Fruit fly (Drosophila melanogaster) whole organism, pupa: ENCODE data around the gene Fer3.
A peak's percentile ranks its signal among the peaks of the same experiment; 100 is the strongest.

Source experiments
- CG10348 ChIP-seq: fragments of 200-800 bp; sonication (Bioruptor generic); IDR thresholded peaks from 2 replicates; pipeline ENCODE4 v1.3.6; 2022; ENCODE audit warnings: missing biosample characterization, missing genetic modification characterization
- CG12605 ChIP-seq: fragments of 200-800 bp; sonication (Bioruptor generic); IDR thresholded peaks from 2 replicates; pipeline ENCODE4 v1.3.6; 2022; ENCODE audit warnings: missing biosample characterization, missing genetic modification characterization
- CG13204 ChIP-seq: fragments of 200-800 bp; sonication (Bioruptor generic); optimal IDR thresholded peaks from 2 replicates; lab custom pipeline; 2018; ENCODE audit warnings: missing biosample characterization, mild to moderate bottlenecking, missing genetic modification characterization, moderate library complexity
- CG14655 ChIP-seq: fragments of 200-800 bp; sonication (Bioruptor generic); optimal IDR thresholded peaks from 3 replicates; lab custom pipeline; 2017; ENCODE audit warnings: mild to moderate bottlenecking, missing biosample characterization, missing genetic modification reagents, missing genetic modification characterization
- CG15710 ChIP-seq: fragments of 200-800 bp; sonication (Bioruptor generic); optimal IDR thresholded peaks from 2 replicates; lab custom pipeline; 2018; ENCODE audit warnings: missing biosample characterization, mild to moderate bottlenecking, missing genetic modification characterization, moderate library complexity
- CG17806 ChIP-seq: fragments of 200-800 bp; sonication (Bioruptor generic); optimal IDR thresholded peaks from 2 replicates; lab custom pipeline; 2018; ENCODE audit warnings: missing biosample characterization, mild to moderate bottlenecking, missing genetic modification characterization, moderate library complexity
- CG32121 ChIP-seq: fragments of 200-800 bp; sonication (Bioruptor generic); IDR thresholded peaks from 2 replicates; pipeline ENCODE4 v1.3.6; 2022; ENCODE audit warnings: missing biosample characterization, missing genetic modification characterization
- CG34367 ChIP-seq: fragments of 200-800 bp; sonication (Bioruptor generic); optimal IDR thresholded peaks from 2 replicates; lab custom pipeline; 2018; ENCODE audit warnings: missing biosample characterization, mild to moderate bottlenecking, missing genetic modification characterization
- CG4496 ChIP-seq: fragments of 200-800 bp; sonication (Bioruptor generic); IDR thresholded peaks from 3 replicates; pipeline ENCODE4 v1.3.6; 2022; ENCODE audit warnings: missing biosample characterization, missing genetic modification characterization
- CG8159 ChIP-seq: fragments of 200-800 bp; sonication (Bioruptor generic); optimal IDR thresholded peaks from 3 replicates; lab custom pipeline; 2018; ENCODE audit warnings: missing biosample characterization, mild to moderate bottlenecking, missing genetic modification characterization, moderate library complexity
- CG8301 ChIP-seq: fragments of 200-800 bp; sonication (Bioruptor generic); optimal IDR thresholded peaks from 2 replicates; lab custom pipeline; 2018; ENCODE audit warnings: missing biosample characterization, mild to moderate bottlenecking, missing genetic modification characterization
- CG9948 ChIP-seq: fragments of 200-800 bp; sonication (Bioruptor generic); optimal IDR thresholded peaks from 2 replicates; lab custom pipeline; 2018; ENCODE audit warnings: missing biosample characterization, mild to moderate bottlenecking, missing genetic modification characterization, moderate library complexity
- D1 ChIP-seq: fragments of 200-800 bp; sonication (Bioruptor generic); optimal IDR thresholded peaks from 2 replicates; lab custom pipeline; 2018; ENCODE audit warnings: missing biosample characterization, mild to moderate bottlenecking, missing genetic modification characterization, moderate library complexity
- EcR ChIP-seq: fragments of 200-800 bp; sonication (Bioruptor generic); optimal IDR thresholded peaks from 3 replicates; lab custom pipeline; 2019; ENCODE audit warnings: missing biosample characterization, missing genetic modification characterization, mild to moderate bottlenecking, moderate library complexity, missing genetic modification reagents
- Ets98B ChIP-seq: fragments of 200-800 bp; sonication (Bioruptor generic); IDR thresholded peaks from 2 replicates; pipeline ENCODE4 v1.3.6; 2022; ENCODE audit warnings: missing biosample characterization, missing genetic modification characterization
- Pif1A ChIP-seq: fragments of 200-800 bp; sonication (Bioruptor generic); optimal IDR thresholded peaks from 3 replicates; lab custom pipeline; 2016; ENCODE audit warnings: missing biosample characterization, missing genetic modification characterization
- Pif1B ChIP-seq: fragments of 200-800 bp; sonication (Bioruptor generic); optimal IDR thresholded peaks from 3 replicates; lab custom pipeline; 2016; ENCODE audit warnings: missing biosample characterization, missing genetic modification characterization
- Snoo ChIP-seq: fragments of 200-800 bp; sonication (Bioruptor generic); optimal IDR thresholded peaks from 3 replicates; lab custom pipeline; 2017; ENCODE audit warnings: missing biosample characterization, mild to moderate bottlenecking, missing genetic modification characterization, inconsistent platforms
- fd96Ca ChIP-seq: fragments of 200-800 bp; sonication (Bioruptor generic); IDR thresholded peaks from 3 replicates; pipeline ENCODE4 v1.3.6; 2022; ENCODE audit warnings: missing biosample characterization, missing genetic modification characterization
- gl ChIP-seq: fragments of 200-800 bp; sonication (Bioruptor generic); optimal IDR thresholded peaks from 2 replicates; lab custom pipeline; 2018; ENCODE audit warnings: missing biosample characterization, mild to moderate bottlenecking, missing genetic modification characterization
- rn ChIP-seq: fragments of 200-800 bp; sonication (Bioruptor generic); IDR thresholded peaks from 2 replicates; pipeline ENCODE4 v1.3.6; 2022; ENCODE audit warnings: missing biosample characterization, missing genetic modification characterization

The Fer3 gene

dm6 chr3R:11671784-11672183 is 22.3 kb downstream of the Fer3 start:
- TF ChIP-seq CG9948 (tag; lab: Kevin White, UChicago) (peak; percentile 18), CG8159 (tag; lab: Kevin White, UChicago) (peak; percentile 50), D1 (tag; lab: Kevin White, UChicago) (no peak), CG32121 (GFP tag; lab: Robert Waterston, UW) (no peak), CG14655 (GFP tag; lab: Kevin White, UChicago) (no peak), CG4496 (GFP tag; lab: Robert Waterston, UW) (0 out of 3 replicates have a peak, but pooled peaks have one; percentile 29), CG17806 (tag; lab: Kevin White, UChicago) (peak; percentile 29), CG15710 (tag; lab: Kevin White, UChicago) (peak; percentile 24), CG8301 (tag; lab: Kevin White, UChicago) (peak; percentile 22)

- no peak for TF ChIP-seq Snoo
Measured at dm6 chr3R:11670888-11671287, 23.2 kb downstream of the Fer3 start.

dm6 chr3R:11669954-11670347 is 24.2 kb downstream of the Fer3 start:
- peak; percentile 97 for TF ChIP-seq CG12605
- no peak for TF ChIP-seq CG15710 (tag; lab: Kevin White, UChicago)
- TF ChIP-seq, all 21 proteins: peak for 1

- TF ChIP-seq CG32121 (GFP tag; lab: Robert Waterston, UW) (no peak), EcR (peak; percentile 44)
Measured at dm6 chr3R:11669017-11669953, 24.8 kb downstream of the Fer3 start.

- TF ChIP-seq CG17806 (tag; lab: Kevin White, UChicago) (no peak), Pif1A (peak; percentile 12), CG8159 (tag; lab: Kevin White, UChicago) (no peak), Ets98B (GFP tag; lab: Robert Waterston, UW) (no peak), EcR (no peak)
Measured at dm6 chr3R:11665925-11666687, 28.0 kb downstream of the Fer3 start.

- no peak for TF ChIP-seq CG12605
- TF ChIP-seq CG15710 (tag; lab: Kevin White, UChicago): no peak
- TF ChIP-seq CG4496 (GFP tag; lab: Robert Waterston, UW): no peak
- no peak for TF ChIP-seq CG10348
- TF ChIP-seq rn: no peak
- no peak for TF ChIP-seq fd96Ca
- TF ChIP-seq CG13204 (GFP tag; lab: Kevin White, UChicago): no peak
- TF ChIP-seq Pif1B (GFP tag; lab: Kevin White, UChicago): no peak
- TF ChIP-seq gl: no peak
- TF ChIP-seq EcR: no peak
- TF ChIP-seq Ets98B (GFP tag; lab: Robert Waterston, UW): no peak
- TF ChIP-seq CG17806 (tag; lab: Kevin White, UChicago): no peak
- no peak for TF ChIP-seq CG9948 (tag; lab: Kevin White, UChicago)
- no peak for TF ChIP-seq Snoo
- peak; percentile 38 for TF ChIP-seq D1 (tag; lab: Kevin White, UChicago)
- no peak for TF ChIP-seq CG14655 (GFP tag; lab: Kevin White, UChicago)
- TF ChIP-seq CG32121 (GFP tag; lab: Robert Waterston, UW): 0 out of 2 replicates have a peak, but pooled peaks have one; percentile 2
- TF ChIP-seq Pif1A: no peak
- TF ChIP-seq, all 21 proteins: peak for 2
Measured at dm6 chr3R:11665508-11665907, 28.6 kb downstream of the Fer3 start.

- TF ChIP-seq CG12605: no peak
- TF ChIP-seq CG34367 (tag; lab: Kevin White, UChicago): no peak
- TF ChIP-seq CG8301 (tag; lab: Kevin White, UChicago): no peak
- no peak for TF ChIP-seq gl
- no peak for TF ChIP-seq CG14655 (GFP tag; lab: Kevin White, UChicago)
- TF ChIP-seq CG10348: no peak
- peak; percentile 3 for TF ChIP-seq CG17806 (tag; lab: Kevin White, UChicago)
- TF ChIP-seq Snoo: no peak
- TF ChIP-seq Pif1A: no peak
- TF ChIP-seq D1 (tag; lab: Kevin White, UChicago): no peak
- TF ChIP-seq fd96Ca: no peak
- no peak for TF ChIP-seq CG13204 (GFP tag; lab: Kevin White, UChicago)
- TF ChIP-seq CG9948 (tag; lab: Kevin White, UChicago): peak; percentile 30
- peak; percentile 44 for TF ChIP-seq CG8159 (tag; lab: Kevin White, UChicago)
- peak; percentile 27 for TF ChIP-seq CG15710 (tag; lab: Kevin White, UChicago)
- no peak for TF ChIP-seq CG32121 (GFP tag; lab: Robert Waterston, UW)
- TF ChIP-seq rn: no peak
- peak; percentile 63 for TF ChIP-seq EcR
- no peak for TF ChIP-seq Ets98B (GFP tag; lab: Robert Waterston, UW)
- TF ChIP-seq Pif1B (GFP tag; lab: Kevin White, UChicago): no peak
- TF ChIP-seq CG4496 (GFP tag; lab: Robert Waterston, UW): no peak
Measured at dm6 chr3R:11663441-11663840, 30.7 kb downstream of the Fer3 start.
